Worm (Caenorhabditis elegans): Measurements from ENCODE around the gene C51E3.10.

The C51E3.10 gene

ce11 chrV:10204863-10205338 is 44.0 kb upstream of the C51E3.10 start, which contains the start of the genes ZK856.19 and ZK856.11 (continued):
- TF ChIP-seq mdl-1 (tag; optimal IDR thresholded peaks at IDR 0.05) (no peak), lin-15B (tag; optimal IDR thresholded peaks at IDR 0.05) (peak; percentile 78), blmp-1 (tag; optimal IDR thresholded peaks at IDR 0.05) (peak; percentile 76), aha-1 (tag; optimal IDR thresholded peaks at IDR 0.05) (no peak), F16B12.6 (tag; optimal IDR thresholded peaks at IDR 0.05) (peak; percentile 36), tbx-2 (tag; optimal IDR thresholded peaks at IDR 0.05) (peak; percentile 78), sptf-1 (tag; optimal IDR thresholded peaks at IDR 0.05) (no peak), skn-1 (tag; optimal IDR thresholded peaks at IDR 0.05) (peak; percentile 37), hlh-4 (tag; optimal IDR thresholded peaks at IDR 0.05) (no peak), ztf-11 (tag; optimal IDR thresholded peaks at IDR 0.05) (no peak), nhr-90 (tag; optimal IDR thresholded peaks at IDR 0.05; ENCODE audit: poor library complexity) (peak; percentile 78), mep-1 (tag; optimal IDR thresholded peaks at IDR 0.05) (peak; percentile 88), efl-3 (GFP tag; optimal IDR thresholded peaks at IDR 0.05) (no peak), ces-1 (GFP tag; optimal IDR thresholded peaks at IDR 0.05) (no peak), nhr-19 (GFP tag; conservative IDR thresholded peaks at IDR 0.05) (peak; percentile 75), dsc-1 (tag; optimal IDR thresholded peaks at IDR 0.05) (peak; percentile 69), jun-1 (tag; optimal IDR thresholded peaks at IDR 0.05) (no peak), nhr-84 (tag; optimal IDR thresholded peaks at IDR 0.05) (no peak), lin-14 (GFP tag; optimal IDR thresholded peaks at IDR 0.05) (peak; percentile 69), egl-13 (tag; optimal IDR thresholded peaks at IDR 0.05) (no peak), unc-30 (tag; optimal IDR thresholded peaks at IDR 0.05) (no peak), C16A3.4 (tag; optimal IDR thresholded peaks at IDR 0.05) (peak; percentile 68), hlh-17 (GFP tag; optimal IDR thresholded peaks at IDR 0.05; ENCODE audit: borderline replicate concordance) (no peak), ets-5 (GFP tag; IDR thresholded peaks at IDR 0.05) (no peak), fkh-4 (tag; optimal IDR thresholded peaks at IDR 0.05; ENCODE audit: borderline replicate concordance) (no peak), grh-1 (GFP tag; IDR thresholded peaks at IDR 0.05) (peak; percentile 55; the same call in 1 of the 2 replicates), nhr-12 (tag; optimal IDR thresholded peaks at IDR 0.05) (no peak), ztf-4 (tag; optimal IDR thresholded peaks at IDR 0.05) (no peak), mab-9 (GFP tag; IDR thresholded peaks at IDR 0.05) (no peak), elt-2 (tag; optimal IDR thresholded peaks at IDR 0.05) (peak; percentile 31), nhr-47 (tag; optimal IDR thresholded peaks at IDR 0.05) (peak; percentile 83), zag-1 (tag; optimal IDR thresholded peaks at IDR 0.05) (no peak)

ce11 chrV:10203435-10204009 is 42.6 kb upstream of the C51E3.10 start, which contains the start of gene chpf-1:
Gene chpf-1 (minus strand): TSS chrV:10203485.
- TF ChIP-seq hlh-4 (tag; optimal IDR thresholded peaks at IDR 0.05) (no peak), lin-14 (GFP tag; optimal IDR thresholded peaks at IDR 0.05) (peak; percentile 38), lin-35 (GFP tag; optimal IDR thresholded peaks at IDR 0.05) (peak in 1 of 2 experiments; percentile 58), unc-86 (tag; optimal IDR thresholded peaks at IDR 0.05) (no peak), mep-1 (tag; optimal IDR thresholded peaks at IDR 0.05) (peak; percentile 20), elt-3 (tag; optimal IDR thresholded peaks at IDR 0.05) (peak in 1 of 6 experiments; percentile 80), unc-98 (GFP tag; IDR thresholded peaks at IDR 0.05) (no peak), snu-23 (GFP tag; optimal IDR thresholded peaks at IDR 0.05) (peak; percentile 29), hlh-17 (GFP tag; optimal IDR thresholded peaks at IDR 0.05; ENCODE audit: borderline replicate concordance) (no peak), nhr-71 (tag; optimal IDR thresholded peaks at IDR 0.05) (peak; percentile 31), grh-1 (GFP tag; IDR thresholded peaks at IDR 0.05) (no peak), mab-9 (GFP tag; IDR thresholded peaks at IDR 0.05) (no peak), ama-1 (optimal IDR thresholded peaks at IDR 0.05) (no peak), sup-37 (GFP tag; optimal IDR thresholded peaks at IDR 0.05) (no peak), unc-130 (tag; optimal IDR thresholded peaks at IDR 0.05) (peak; percentile 26), mdl-1 (tag; optimal IDR thresholded peaks at IDR 0.05) (peak in 1 of 2 experiments; percentile 0), blmp-1 (tag; optimal IDR thresholded peaks at IDR 0.05) (peak; percentile 80), ztf-4 (tag; optimal IDR thresholded peaks at IDR 0.05) (no peak), nhr-20 (tag; optimal IDR thresholded peaks at IDR 0.05) (peak; percentile 11), elt-2 (tag; optimal IDR thresholded peaks at IDR 0.05) (peak; percentile 22)
